Worm (Caenorhabditis elegans) whole organism, mixed stage, embryonic: ENCODE results near the gene H03G16.5.

Source experiments
- elt-1 ChIP-seq: sonication (generic microtip); optimal IDR thresholded peaks from 2 replicates; lab custom pipeline; 2017; ENCODE audit warnings: missing genetic modification characterization, mild to moderate bottlenecking, missing compliant biosample characterization, antibody characterized with exemption, moderate library complexity, borderline replicate concordance; ENCODE audit not compliant: insufficient read depth
- snpc-4 ChIP-seq: fragments of 150-350 bp; optimal IDR thresholded peaks from 2 replicates; lab custom pipeline; 2014; ENCODE audit warnings: missing biosample characterization, missing genetic modification characterization

ce11 chrX:15070137-15070536 lies 13.5 kb upstream of the H03G16.5 start:
- TF ChIP-seq snpc-4 (tag; lab: Kevin White, UChicago) (no peak), elt-1 (tag; lab: Kevin White, UChicago) (no peak)
